Worm (Caenorhabditis elegans) whole organism, early embryonic: ENCODE results near the gene C54E10.3.

ENCODE experiments used
- B0310.2 ChIP-seq: sonication (generic microtip); optimal IDR thresholded peaks from 2 replicates; lab custom pipeline; 2016; ENCODE audit warnings: mild to moderate bottlenecking, missing genetic modification characterization, missing compliant biosample characterization
- F13C5.2 ChIP-seq: sonication (generic microtip); optimal IDR thresholded peaks from 2 replicates; lab custom pipeline; 2017; ENCODE audit warnings: mild to moderate bottlenecking, missing genetic modification characterization, inconsistent platforms, missing compliant biosample characterization
- aly-1 ChIP-seq: sonication (generic microtip); optimal IDR thresholded peaks from 2 replicates; lab custom pipeline; 2016; ENCODE audit warnings: missing genetic modification characterization, missing compliant biosample characterization
- ama-1 ChIP-seq: fragments of 150-350 bp; optimal IDR thresholded peaks from 2 replicates; lab custom pipeline; 2014
- ceh-13 ChIP-seq: fragments of 200-800 bp; sonication (Bioruptor generic); optimal IDR thresholded peaks from 2 replicates; lab custom pipeline; 2018; ENCODE audit warnings: mild to moderate bottlenecking, missing genetic modification characterization, missing compliant biosample characterization
- ceh-36 ChIP-seq: sonication (generic microtip); optimal IDR thresholded peaks from 2 replicates; lab custom pipeline; 2016; ENCODE audit warnings: missing genetic modification characterization, inconsistent platforms, missing compliant biosample characterization
- ets-7 ChIP-seq: sonication (generic microtip); optimal IDR thresholded peaks from 2 replicates; lab custom pipeline; 2016; ENCODE audit warnings: missing genotype, missing genetic modification characterization, missing compliant biosample characterization
- flt-1 ChIP-seq: fragments of 200-800 bp; sonication (Bioruptor generic); IDR thresholded peaks from 2 replicates; pipeline ENCODE4 v1.3.6; 2022; ENCODE audit warnings: missing genetic modification characterization, missing compliant biosample characterization
- hmbx-1 ChIP-seq: sonication (generic microtip); optimal IDR thresholded peaks from 2 replicates; lab custom pipeline; 2016; ENCODE audit warnings: mild to moderate bottlenecking, missing genetic modification characterization, missing compliant biosample characterization
- hmg-4 ChIP-seq: fragments of 200-800 bp; sonication (Bioruptor generic); optimal IDR thresholded peaks from 2 replicates; lab custom pipeline; 2018; ENCODE audit warnings: mild to moderate bottlenecking, missing genetic modification characterization, missing compliant biosample characterization
- hnd-1 ChIP-seq: sonication (generic microtip); optimal IDR thresholded peaks from 2 replicates; lab custom pipeline; 2016; ENCODE audit warnings: missing genetic modification characterization, missing compliant biosample characterization
- pes-1 ChIP-seq: fragments of 200-800 bp; sonication (Bioruptor generic); IDR thresholded peaks from 2 replicates; pipeline ENCODE4 v1.3.6; 2022; ENCODE audit warnings: missing genetic modification reagents, missing genetic modification characterization, missing compliant biosample characterization
- scrt-1 ChIP-seq: fragments of 200-800 bp; sonication (Bioruptor generic); IDR thresholded peaks from 2 replicates; pipeline ENCODE4 v1.3.6; 2022; ENCODE audit warnings: missing genetic modification characterization, missing compliant biosample characterization
- sea-1 ChIP-seq: fragments of 200-800 bp; sonication (Bioruptor generic); conservative IDR thresholded peaks from 2 replicates; pipeline ENCODE4 v1.3.6; 2022; ENCODE audit warnings: missing genetic modification characterization, missing compliant biosample characterization
- tbx-11 ChIP-seq: fragments of 200-800 bp; sonication (Bioruptor generic); IDR thresholded peaks from 2 replicates; pipeline ENCODE4 v1.3.6; 2022; ENCODE audit warnings: missing genetic modification characterization, missing compliant biosample characterization
- tbx-37 ChIP-seq: fragments of 200-800 bp; sonication (Bioruptor generic); conservative IDR thresholded peaks from 2 replicates; pipeline ENCODE4 v1.3.6; 2022; ENCODE audit warnings: missing genetic modification reagents, missing genetic modification characterization, missing compliant biosample characterization
- tra-4 ChIP-seq: sonication (generic microtip); optimal IDR thresholded peaks from 2 replicates; lab custom pipeline; 2017; ENCODE audit warnings: missing genetic modification characterization, missing compliant biosample characterization

Gene C54E10.3

DNA sequence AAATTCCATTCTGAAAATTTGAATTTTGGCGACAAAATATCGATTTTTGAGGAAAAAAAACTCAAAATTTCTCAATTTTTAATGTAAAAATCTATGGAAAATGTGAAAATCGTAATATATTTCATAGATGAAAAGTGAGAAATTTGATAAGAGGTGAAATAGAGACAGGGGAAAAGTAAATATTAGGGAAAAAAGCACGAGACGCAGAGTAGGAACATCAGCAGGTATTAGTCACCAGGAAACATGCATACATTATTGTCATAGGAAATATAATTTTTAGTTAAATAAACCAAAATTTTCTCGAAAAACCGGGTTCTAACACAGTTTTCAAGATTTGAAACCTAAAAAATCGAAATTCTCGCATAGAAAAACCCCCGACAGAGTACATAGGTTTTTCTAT is 10.0 kb upstream of the C54E10.3 start, which contains the start of gene nhr-170:
Gene nhr-170, minus strand, starts transcription at position 16 of the 400 bp plus-strand sequence.
- TF ChIP-seq scrt-1 (no peak), aly-1 (tag; lab: Kevin White, UChicago) (no peak), hmbx-1 (tag; lab: Kevin White, UChicago) (no peak), tbx-37 (GFP tag; lab: Robert Waterston, UW) (no peak), ama-1 (lab: Kevin White, UChicago) (no peak), tra-4 (tag; lab: Kevin White, UChicago) (no peak), ets-7 (tag; lab: Kevin White, UChicago) (no peak), F13C5.2 (no peak), sea-1 (GFP tag; lab: Robert Waterston, UW) (no peak), flt-1 (no peak), hmg-4 (GFP tag; lab: Kevin White, UChicago) (no peak), pes-1 (GFP tag; lab: Robert Waterston, UW) (no peak), ceh-36 (tag; lab: Kevin White, UChicago) (no peak), ceh-13 (no peak), hnd-1 (tag; lab: Kevin White, UChicago) (no peak), B0310.2 (tag; lab: Kevin White, UChicago) (no peak), tbx-11 (GFP tag; lab: Robert Waterston, UW) (no peak)

DNA sequence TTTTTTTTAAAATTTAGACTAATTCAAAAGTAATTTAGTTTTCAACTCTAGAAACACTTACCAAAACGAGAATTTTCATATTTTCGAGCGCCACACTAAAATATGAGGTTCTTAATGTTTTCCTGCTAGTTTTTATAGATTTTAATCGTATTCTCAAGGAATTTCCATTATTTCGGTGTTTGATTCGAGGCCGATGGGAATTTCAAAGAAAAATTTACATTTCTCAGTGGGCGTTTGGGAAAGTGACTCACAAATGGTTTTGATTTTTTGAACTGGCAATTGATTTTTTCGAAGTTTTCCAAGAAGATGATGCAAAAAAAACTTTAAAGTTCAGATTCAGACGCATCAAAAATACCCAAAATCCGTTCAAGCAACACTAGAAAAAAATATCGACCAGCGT is 8.7 kb upstream of the C54E10.3 start, which contains the start of gene C54E10.11:
Gene C54E10.11, minus strand, starts transcription at position 101 of the 400 bp plus-strand sequence.
- TF ChIP-seq scrt-1 (no peak), ceh-36 (tag; lab: Kevin White, UChicago) (no peak), hmg-4 (GFP tag; lab: Kevin White, UChicago) (no peak), ceh-13 (no peak), pes-1 (GFP tag; lab: Robert Waterston, UW) (no peak), hnd-1 (tag; lab: Kevin White, UChicago) (no peak), flt-1 (no peak), ama-1 (lab: Kevin White, UChicago) (no peak), hmbx-1 (tag; lab: Kevin White, UChicago) (no peak), ets-7 (tag; lab: Kevin White, UChicago) (no peak), tra-4 (tag; lab: Kevin White, UChicago) (no peak), aly-1 (tag; lab: Kevin White, UChicago) (no peak), tbx-11 (GFP tag; lab: Robert Waterston, UW) (no peak), tbx-37 (GFP tag; lab: Robert Waterston, UW) (no peak), B0310.2 (tag; lab: Kevin White, UChicago) (no peak), F13C5.2 (no peak), sea-1 (GFP tag; lab: Robert Waterston, UW) (no peak)

ce11 chrV:18803260-18803659 is 7.5 kb upstream of the C54E10.3 start, which contains the start of gene C54E10.10:
TSS of gene C54E10.10 (minus strand) at chrV:18803360.
- TF ChIP-seq flt-1 (no peak), ets-7 (tag; lab: Kevin White, UChicago) (no peak), ceh-13 (no peak), B0310.2 (tag; lab: Kevin White, UChicago) (no peak), hmbx-1 (tag; lab: Kevin White, UChicago) (no peak), sea-1 (GFP tag; lab: Robert Waterston, UW) (no peak), scrt-1 (no peak), tbx-37 (GFP tag; lab: Robert Waterston, UW) (no peak), tra-4 (tag; lab: Kevin White, UChicago) (no peak), F13C5.2 (no peak), aly-1 (tag; lab: Kevin White, UChicago) (no peak)

DNA sequence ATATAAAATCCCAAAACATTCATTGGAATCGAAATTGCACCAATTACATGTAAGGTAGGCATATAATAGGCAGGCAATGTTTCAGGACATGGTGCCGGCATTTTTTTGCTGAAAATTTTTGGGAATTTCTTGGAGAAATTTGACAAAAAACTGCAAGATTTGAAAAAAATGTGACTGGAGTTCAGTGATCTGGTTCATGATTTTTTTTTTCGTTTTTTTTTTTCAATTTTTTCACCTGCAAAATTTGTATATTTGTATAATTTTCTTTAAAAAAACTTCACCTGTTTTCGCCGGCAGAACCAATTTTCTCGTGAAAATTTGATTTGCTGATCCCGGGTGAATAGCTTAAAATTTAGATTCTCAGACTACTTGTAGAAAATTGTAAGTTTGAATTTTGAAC is 4.4 kb upstream of the C54E10.3 start, which contains the start of gene sri-10:
Gene sri-10, minus strand, starts transcription at position 101 of the 400 bp plus-strand sequence.
- no peak for TF ChIP-seq hmg-4 (GFP tag; lab: Kevin White, UChicago)
- no peak for TF ChIP-seq aly-1 (tag; lab: Kevin White, UChicago)
- TF ChIP-seq ceh-36 (tag; lab: Kevin White, UChicago), result no peak
- no peak for TF ChIP-seq flt-1
- TF ChIP-seq pes-1 (GFP tag; lab: Robert Waterston, UW), result no peak
- no peak for TF ChIP-seq sea-1 (GFP tag; lab: Robert Waterston, UW)
- TF ChIP-seq hnd-1 (tag; lab: Kevin White, UChicago), result no peak
- no peak for TF ChIP-seq B0310.2 (tag; lab: Kevin White, UChicago)
- TF ChIP-seq ets-7 (tag; lab: Kevin White, UChicago), result no peak
- no peak for TF ChIP-seq tra-4 (tag; lab: Kevin White, UChicago)
- TF ChIP-seq ceh-13, result no peak
- no peak for TF ChIP-seq scrt-1
- no peak for TF ChIP-seq hmbx-1 (tag; lab: Kevin White, UChicago)
- no peak for TF ChIP-seq ama-1 (lab: Kevin White, UChicago)
- TF ChIP-seq tbx-11 (GFP tag; lab: Robert Waterston, UW), result no peak
- no peak for TF ChIP-seq tbx-37 (GFP tag; lab: Robert Waterston, UW)
- TF ChIP-seq F13C5.2, result no peak

DNA sequence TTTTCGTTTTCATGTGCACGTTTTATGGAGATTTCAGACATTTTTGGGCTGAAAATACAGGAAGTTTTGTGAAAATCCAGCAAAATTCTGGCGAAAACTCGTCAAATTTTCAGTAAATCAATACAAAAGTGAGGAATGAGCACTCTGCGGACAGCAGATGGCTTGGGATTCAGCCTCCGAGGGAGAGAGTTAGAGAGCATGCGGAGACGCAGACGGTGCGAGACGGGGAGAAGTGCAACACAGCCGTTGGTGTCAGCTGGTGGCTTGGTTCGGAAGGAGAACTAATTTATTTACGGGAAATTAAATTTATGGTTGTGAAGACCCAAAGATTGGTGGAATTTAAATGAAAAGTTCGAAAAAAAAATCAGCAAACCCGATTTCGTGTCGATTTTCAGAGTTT is 2.2 kb upstream of the C54E10.3 start, which contains the start of gene C54E10.6:
Gene C54E10.6, minus strand, starts transcription at position 109 of the 400 bp plus-strand sequence.
- peak; percentile 43 for TF ChIP-seq F13C5.2
- TF ChIP-seq sea-1 (GFP tag; lab: Robert Waterston, UW), result no peak

DNA sequence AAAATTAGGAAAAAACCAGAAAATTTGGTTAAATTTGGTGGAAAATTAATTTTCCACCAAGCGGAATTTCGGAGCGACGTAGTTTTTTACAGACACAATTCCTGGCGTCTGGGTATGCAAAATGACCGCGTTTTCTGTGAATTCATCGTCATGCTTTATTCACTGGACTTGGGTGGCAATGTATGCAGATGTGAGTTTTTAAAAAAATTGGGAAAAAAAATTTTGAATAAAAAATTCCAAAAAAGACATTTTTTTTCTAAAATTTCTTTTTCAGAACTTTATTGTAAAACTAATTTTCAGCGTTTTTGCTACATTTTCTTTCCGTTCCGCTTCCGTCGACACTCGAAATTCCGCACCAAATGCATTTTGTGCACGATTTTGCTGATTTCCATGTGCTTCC is 555 bp downstream of the C54E10.3 start, which contains the start of gene C54E10.7:
Gene C54E10.7, plus strand, starts transcription at position 301 of the 400 bp plus-strand sequence.
- no peak for TF ChIP-seq hnd-1 (tag; lab: Kevin White, UChicago)
- no peak for TF ChIP-seq ama-1 (lab: Kevin White, UChicago)
- no peak for TF ChIP-seq ets-7 (tag; lab: Kevin White, UChicago)
- no peak for TF ChIP-seq scrt-1
- no peak for TF ChIP-seq aly-1 (tag; lab: Kevin White, UChicago)
- TF ChIP-seq F13C5.2, result no peak
- no peak for TF ChIP-seq B0310.2 (tag; lab: Kevin White, UChicago)
- no peak for TF ChIP-seq hmg-4 (GFP tag; lab: Kevin White, UChicago)
- no peak for TF ChIP-seq hmbx-1 (tag; lab: Kevin White, UChicago)
- no peak for TF ChIP-seq tra-4 (tag; lab: Kevin White, UChicago)
- no peak for TF ChIP-seq ceh-13
- TF ChIP-seq tbx-11 (GFP tag; lab: Robert Waterston, UW), result no peak
- no peak for TF ChIP-seq pes-1 (GFP tag; lab: Robert Waterston, UW)
- TF ChIP-seq ceh-36 (tag; lab: Kevin White, UChicago), result no peak
- no peak for TF ChIP-seq flt-1
- no peak for TF ChIP-seq tbx-37 (GFP tag; lab: Robert Waterston, UW)
- TF ChIP-seq sea-1 (GFP tag; lab: Robert Waterston, UW), result no peak
